Fruit fly (Drosophila melanogaster) whole organism, pupa: Measurements from ENCODE around the gene regucalcin.

Experiments
- CG10348 ChIP-seq: fragments of 200-800 bp; sonication (Bioruptor generic); IDR thresholded peaks from 2 replicates; pipeline ENCODE4 v1.3.6; 2022; ENCODE audit warnings: missing biosample characterization, missing genetic modification characterization
- CG12605 ChIP-seq: fragments of 200-800 bp; sonication (Bioruptor generic); IDR thresholded peaks from 2 replicates; pipeline ENCODE4 v1.3.6; 2022; ENCODE audit warnings: missing biosample characterization, missing genetic modification characterization
- CG13204 ChIP-seq: fragments of 200-800 bp; sonication (Bioruptor generic); optimal IDR thresholded peaks from 2 replicates; lab custom pipeline; 2018; ENCODE audit warnings: missing biosample characterization, mild to moderate bottlenecking, missing genetic modification characterization, moderate library complexity
- CG14655 ChIP-seq: fragments of 200-800 bp; sonication (Bioruptor generic); optimal IDR thresholded peaks from 3 replicates; lab custom pipeline; 2017; ENCODE audit warnings: mild to moderate bottlenecking, missing biosample characterization, missing genetic modification reagents, missing genetic modification characterization
- CG15710 ChIP-seq: fragments of 200-800 bp; sonication (Bioruptor generic); optimal IDR thresholded peaks from 2 replicates; lab custom pipeline; 2018; ENCODE audit warnings: missing biosample characterization, mild to moderate bottlenecking, missing genetic modification characterization, moderate library complexity
- CG17806 ChIP-seq: fragments of 200-800 bp; sonication (Bioruptor generic); optimal IDR thresholded peaks from 2 replicates; lab custom pipeline; 2018; ENCODE audit warnings: missing biosample characterization, mild to moderate bottlenecking, missing genetic modification characterization, moderate library complexity
- CG32121 ChIP-seq: fragments of 200-800 bp; sonication (Bioruptor generic); IDR thresholded peaks from 2 replicates; pipeline ENCODE4 v1.3.6; 2022; ENCODE audit warnings: missing biosample characterization, missing genetic modification characterization
- CG34367 ChIP-seq: fragments of 200-800 bp; sonication (Bioruptor generic); optimal IDR thresholded peaks from 2 replicates; lab custom pipeline; 2018; ENCODE audit warnings: missing biosample characterization, mild to moderate bottlenecking, missing genetic modification characterization
- CG4496 ChIP-seq: fragments of 200-800 bp; sonication (Bioruptor generic); IDR thresholded peaks from 3 replicates; pipeline ENCODE4 v1.3.6; 2022; ENCODE audit warnings: missing biosample characterization, missing genetic modification characterization
- CG8159 ChIP-seq: fragments of 200-800 bp; sonication (Bioruptor generic); optimal IDR thresholded peaks from 3 replicates; lab custom pipeline; 2018; ENCODE audit warnings: missing biosample characterization, mild to moderate bottlenecking, missing genetic modification characterization, moderate library complexity
- CG8301 ChIP-seq: fragments of 200-800 bp; sonication (Bioruptor generic); optimal IDR thresholded peaks from 2 replicates; lab custom pipeline; 2018; ENCODE audit warnings: missing biosample characterization, mild to moderate bottlenecking, missing genetic modification characterization
- CG9948 ChIP-seq: fragments of 200-800 bp; sonication (Bioruptor generic); optimal IDR thresholded peaks from 2 replicates; lab custom pipeline; 2018; ENCODE audit warnings: missing biosample characterization, mild to moderate bottlenecking, missing genetic modification characterization, moderate library complexity
- D1 ChIP-seq: fragments of 200-800 bp; sonication (Bioruptor generic); optimal IDR thresholded peaks from 2 replicates; lab custom pipeline; 2018; ENCODE audit warnings: missing biosample characterization, mild to moderate bottlenecking, missing genetic modification characterization, moderate library complexity
- EcR ChIP-seq: fragments of 200-800 bp; sonication (Bioruptor generic); optimal IDR thresholded peaks from 3 replicates; lab custom pipeline; 2019; ENCODE audit warnings: missing biosample characterization, missing genetic modification characterization, mild to moderate bottlenecking, moderate library complexity, missing genetic modification reagents
- Ets98B ChIP-seq: fragments of 200-800 bp; sonication (Bioruptor generic); IDR thresholded peaks from 2 replicates; pipeline ENCODE4 v1.3.6; 2022; ENCODE audit warnings: missing biosample characterization, missing genetic modification characterization
- Pif1A ChIP-seq: fragments of 200-800 bp; sonication (Bioruptor generic); optimal IDR thresholded peaks from 3 replicates; lab custom pipeline; 2016; ENCODE audit warnings: missing biosample characterization, missing genetic modification characterization
- Pif1B ChIP-seq: fragments of 200-800 bp; sonication (Bioruptor generic); optimal IDR thresholded peaks from 3 replicates; lab custom pipeline; 2016; ENCODE audit warnings: missing biosample characterization, missing genetic modification characterization
- Snoo ChIP-seq: fragments of 200-800 bp; sonication (Bioruptor generic); optimal IDR thresholded peaks from 3 replicates; lab custom pipeline; 2017; ENCODE audit warnings: missing biosample characterization, mild to moderate bottlenecking, missing genetic modification characterization, inconsistent platforms
- fd96Ca ChIP-seq: fragments of 200-800 bp; sonication (Bioruptor generic); IDR thresholded peaks from 3 replicates; pipeline ENCODE4 v1.3.6; 2022; ENCODE audit warnings: missing biosample characterization, missing genetic modification characterization
- gl ChIP-seq: fragments of 200-800 bp; sonication (Bioruptor generic); optimal IDR thresholded peaks from 2 replicates; lab custom pipeline; 2018; ENCODE audit warnings: missing biosample characterization, mild to moderate bottlenecking, missing genetic modification characterization
- rn ChIP-seq: fragments of 200-800 bp; sonication (Bioruptor generic); IDR thresholded peaks from 2 replicates; pipeline ENCODE4 v1.3.6; 2022; ENCODE audit warnings: missing biosample characterization, missing genetic modification characterization

Gene regucalcin

DNA sequence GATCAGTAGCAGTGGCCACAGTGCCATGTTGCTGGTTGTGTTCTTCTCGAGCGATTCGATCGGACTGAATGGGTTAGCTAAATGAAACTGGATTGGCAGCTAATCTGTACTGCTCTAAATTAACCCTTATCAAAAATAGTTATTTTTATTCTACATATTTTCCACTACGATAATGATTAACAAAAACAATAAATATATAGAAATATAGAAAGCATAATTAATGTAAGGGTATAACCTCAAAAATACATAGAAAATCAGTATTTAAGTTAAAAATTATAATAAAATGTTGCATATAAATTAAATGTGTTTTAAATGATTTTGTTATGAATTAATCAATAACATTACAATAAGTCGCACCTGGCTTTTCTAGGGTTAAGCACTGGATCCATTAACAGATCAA lies 19.2 kb downstream of the regucalcin start, which contains the start of gene Cyp311a1:
Gene Cyp311a1, minus strand, starts transcription at position 66 of the 400 bp plus-strand sequence.
- TF ChIP-seq CG4496 (GFP tag; lab: Robert Waterston, UW) (no peak), EcR (no peak), CG10348 (GFP tag; lab: Robert Waterston, UW) (no peak)

DNA sequence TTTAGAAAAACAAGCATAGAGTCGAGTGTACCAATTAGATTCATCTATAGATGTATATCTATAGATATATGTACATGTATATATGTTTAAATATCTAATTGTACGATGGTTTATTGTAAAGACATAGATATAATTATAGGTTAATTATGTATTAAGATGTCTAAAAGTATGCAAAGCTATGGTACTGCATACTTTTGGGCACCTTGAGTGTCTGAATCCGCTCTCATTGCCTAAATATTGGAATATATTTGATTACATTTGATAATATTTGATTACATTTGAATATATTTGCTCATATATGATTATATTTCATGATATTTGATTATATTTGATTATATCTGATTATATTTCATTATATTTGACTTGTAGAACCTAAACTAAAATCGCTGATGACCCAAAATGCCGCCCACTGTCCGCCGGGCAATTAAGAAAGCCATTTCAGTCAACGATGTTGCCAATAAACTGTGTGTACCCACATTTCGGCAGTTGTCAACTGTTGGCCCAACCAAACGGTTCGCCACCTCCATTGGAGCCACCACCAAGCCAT lies 20.0 kb downstream of the regucalcin start, which contains the start of gene Cyp318a1:
Gene Cyp318a1, plus strand, starts transcription at position 497 of the 547 bp plus-strand sequence.
- TF ChIP-seq rn (no peak), fd96Ca (GFP tag; lab: Robert Waterston, UW) (no peak), CG4496 (GFP tag; lab: Robert Waterston, UW) (no peak)
- TF ChIP-seq, all 21 proteins: peak for 0

DNA sequence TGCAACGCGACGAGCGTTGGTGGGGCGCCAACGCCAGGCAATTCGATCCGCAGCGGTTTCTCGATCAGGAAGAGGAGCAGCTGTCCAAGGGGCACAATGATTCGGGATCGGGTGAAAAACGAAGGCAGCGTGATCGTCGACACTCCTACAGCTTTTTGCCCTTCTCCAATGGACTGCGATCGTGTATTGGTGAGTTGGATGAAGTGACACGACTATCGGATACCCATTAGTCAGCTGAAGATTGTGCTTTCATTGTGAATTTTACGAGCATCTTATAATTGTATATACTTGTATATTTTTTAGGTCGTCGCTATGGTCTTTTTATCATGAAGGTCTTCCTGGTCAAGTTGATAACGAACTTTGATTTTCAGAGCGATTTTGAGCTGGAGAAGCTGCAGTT lies 22.5 kb downstream of the regucalcin start:
- no peak for TF ChIP-seq CG8301 (tag; lab: Kevin White, UChicago)
- no peak for TF ChIP-seq CG32121 (GFP tag; lab: Robert Waterston, UW)
- no peak for TF ChIP-seq Pif1B (GFP tag; lab: Kevin White, UChicago)
- no peak for TF ChIP-seq EcR
- no peak for TF ChIP-seq CG12605
- no peak for TF ChIP-seq Snoo (tag; lab: Kevin White, UChicago)
- TF ChIP-seq rn = no peak
- no peak for TF ChIP-seq CG14655 (GFP tag; lab: Kevin White, UChicago)
- no peak for TF ChIP-seq CG9948 (tag; lab: Kevin White, UChicago)

DNA sequence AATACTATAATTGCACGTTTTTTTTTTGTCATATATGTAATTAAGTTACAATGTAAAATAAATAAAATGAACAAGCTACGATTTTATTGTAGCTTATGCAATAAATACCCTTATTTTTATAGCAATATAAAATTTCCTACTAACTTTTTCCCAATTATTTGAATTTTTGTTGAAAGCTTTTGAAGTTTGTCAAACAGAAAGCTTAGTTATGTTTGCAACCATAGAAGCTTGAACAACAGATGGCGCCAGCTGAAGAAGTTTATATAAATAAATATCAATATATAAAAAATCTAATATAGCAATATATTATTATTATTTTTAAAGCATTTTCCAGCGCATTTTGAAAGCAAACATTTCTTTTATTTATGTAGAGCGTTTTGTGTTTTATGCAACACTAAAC lies 23.0 kb downstream of the regucalcin start:
- TF ChIP-seq gl = no peak
- no peak for TF ChIP-seq CG34367
- no peak for TF ChIP-seq CG14655 (GFP tag; lab: Kevin White, UChicago)
- TF ChIP-seq fd96Ca (GFP tag; lab: Robert Waterston, UW) = no peak
- TF ChIP-seq CG10348 (GFP tag; lab: Robert Waterston, UW) = no peak
- no peak for TF ChIP-seq CG13204 (GFP tag; lab: Kevin White, UChicago)
- TF ChIP-seq CG32121 (GFP tag; lab: Robert Waterston, UW) = no peak
- TF ChIP-seq D1 (tag; lab: Kevin White, UChicago) = no peak
- no peak for TF ChIP-seq EcR
- no peak for TF ChIP-seq CG4496 (GFP tag; lab: Robert Waterston, UW)
- TF ChIP-seq Ets98B (GFP tag; lab: Robert Waterston, UW) = no peak
- no peak for TF ChIP-seq CG12605
- no peak for TF ChIP-seq CG15710 (tag; lab: Kevin White, UChicago)
- TF ChIP-seq CG9948 (tag; lab: Kevin White, UChicago) = no peak
- no peak for TF ChIP-seq rn
- TF ChIP-seq CG8159 (tag; lab: Kevin White, UChicago) = no peak
- no peak for TF ChIP-seq Snoo (tag; lab: Kevin White, UChicago)

DNA sequence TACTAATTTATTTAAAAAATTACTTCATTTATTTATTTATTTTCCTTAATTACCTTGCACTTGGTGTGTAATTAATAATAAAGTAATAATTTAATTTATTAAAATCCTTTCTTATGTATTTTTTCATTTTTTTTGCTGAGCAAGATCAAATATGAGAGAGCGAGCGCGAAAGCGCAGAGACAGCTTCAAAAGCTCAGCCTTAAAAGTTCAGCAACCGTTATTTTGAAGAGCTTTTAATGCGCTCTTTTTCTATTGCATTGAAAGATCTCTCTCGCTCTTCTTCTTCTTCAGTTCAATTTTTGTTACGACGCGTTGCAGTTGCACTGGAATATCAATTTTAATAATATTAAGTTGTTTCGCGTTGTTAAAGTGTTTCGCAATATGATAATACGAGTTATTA lies 31.2 kb downstream of the regucalcin start, which contains the start of gene Ten-a:
Gene Ten-a, plus strand, starts transcription at position 301 of the 400 bp plus-strand sequence.
- no peak for TF ChIP-seq CG13204 (GFP tag; lab: Kevin White, UChicago)
- no peak for TF ChIP-seq fd96Ca (GFP tag; lab: Robert Waterston, UW)

DNA sequence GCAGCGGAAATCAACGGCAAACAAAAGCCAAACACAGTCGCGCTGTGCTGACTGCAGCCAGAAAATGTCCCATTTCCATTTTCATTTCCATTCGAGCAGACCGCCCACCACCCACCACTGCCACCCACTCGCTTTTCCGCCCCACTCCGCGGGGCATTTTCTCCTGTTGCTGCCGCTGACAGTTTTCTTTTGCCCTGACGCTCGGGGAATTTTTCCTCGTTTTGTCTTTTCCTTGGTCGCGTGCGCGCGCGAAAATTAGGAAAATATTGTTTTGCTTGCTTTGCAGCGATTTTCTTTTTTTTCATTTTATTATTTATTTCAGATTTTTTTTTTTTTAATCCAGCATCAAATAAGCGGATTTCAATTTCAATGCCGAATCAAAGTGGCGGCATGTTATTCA lies 38.1 kb downstream of the regucalcin start:
- TF ChIP-seq gl (no peak), CG10348 (GFP tag; lab: Robert Waterston, UW) (no peak), rn (no peak), Pif1B (GFP tag; lab: Kevin White, UChicago) (no peak), CG8159 (tag; lab: Kevin White, UChicago) (no peak), CG14655 (GFP tag; lab: Kevin White, UChicago) (no peak), CG8301 (tag; lab: Kevin White, UChicago) (no peak), CG12605 (no peak), fd96Ca (GFP tag; lab: Robert Waterston, UW) (no peak), Snoo (tag; lab: Kevin White, UChicago) (no peak), EcR (no peak), Ets98B (GFP tag; lab: Robert Waterston, UW) (no peak), Pif1A (GFP tag; lab: Kevin White, UChicago) (no peak)

DNA sequence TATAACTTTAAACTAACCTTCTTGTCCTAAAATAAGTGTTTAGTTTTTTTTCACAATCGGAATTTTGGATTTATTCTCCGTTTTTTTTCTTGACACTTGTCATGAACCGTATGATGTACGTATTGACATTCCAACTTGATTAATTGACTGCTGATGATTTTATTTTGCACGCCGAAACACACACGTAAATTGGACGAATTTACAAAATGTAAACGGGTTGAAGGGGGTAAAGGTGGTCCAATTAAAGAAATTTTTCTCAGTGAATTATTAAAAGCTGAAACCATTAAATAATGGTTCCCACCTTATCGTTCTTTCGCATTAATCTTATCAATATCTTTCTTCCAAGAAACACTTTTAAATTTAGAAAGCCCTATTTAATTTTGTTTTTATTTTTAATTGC lies 44.4 kb downstream of the regucalcin start, which contains the start of gene Uch-L5R:
Gene Uch-L5R, minus strand, starts transcription at position 101 of the 400 bp plus-strand sequence.
- no peak for TF ChIP-seq Pif1A (GFP tag; lab: Kevin White, UChicago)
- no peak for TF ChIP-seq EcR
- TF ChIP-seq rn = no peak
- no peak for TF ChIP-seq CG8301 (tag; lab: Kevin White, UChicago)
- no peak for TF ChIP-seq CG10348 (GFP tag; lab: Robert Waterston, UW)
- no peak for TF ChIP-seq fd96Ca (GFP tag; lab: Robert Waterston, UW)
- no peak for TF ChIP-seq CG17806 (tag; lab: Kevin White, UChicago)
- TF ChIP-seq CG9948 (tag; lab: Kevin White, UChicago) = no peak
- TF ChIP-seq D1 (tag; lab: Kevin White, UChicago) = no peak
- no peak for TF ChIP-seq Pif1B (GFP tag; lab: Kevin White, UChicago)
- TF ChIP-seq CG15710 (tag; lab: Kevin White, UChicago) = no peak
- no peak for TF ChIP-seq gl
- no peak for TF ChIP-seq Snoo (tag; lab: Kevin White, UChicago)
- no peak for TF ChIP-seq Ets98B (GFP tag; lab: Robert Waterston, UW)
- TF ChIP-seq CG4496 (GFP tag; lab: Robert Waterston, UW) = no peak
- TF ChIP-seq CG8159 (tag; lab: Kevin White, UChicago) = no peak
- TF ChIP-seq, all 21 proteins: peak for 0
